Worm (Caenorhabditis elegans): ENCODE measurements around the gene F47B8.18.

The F47B8.18 gene

DNA sequence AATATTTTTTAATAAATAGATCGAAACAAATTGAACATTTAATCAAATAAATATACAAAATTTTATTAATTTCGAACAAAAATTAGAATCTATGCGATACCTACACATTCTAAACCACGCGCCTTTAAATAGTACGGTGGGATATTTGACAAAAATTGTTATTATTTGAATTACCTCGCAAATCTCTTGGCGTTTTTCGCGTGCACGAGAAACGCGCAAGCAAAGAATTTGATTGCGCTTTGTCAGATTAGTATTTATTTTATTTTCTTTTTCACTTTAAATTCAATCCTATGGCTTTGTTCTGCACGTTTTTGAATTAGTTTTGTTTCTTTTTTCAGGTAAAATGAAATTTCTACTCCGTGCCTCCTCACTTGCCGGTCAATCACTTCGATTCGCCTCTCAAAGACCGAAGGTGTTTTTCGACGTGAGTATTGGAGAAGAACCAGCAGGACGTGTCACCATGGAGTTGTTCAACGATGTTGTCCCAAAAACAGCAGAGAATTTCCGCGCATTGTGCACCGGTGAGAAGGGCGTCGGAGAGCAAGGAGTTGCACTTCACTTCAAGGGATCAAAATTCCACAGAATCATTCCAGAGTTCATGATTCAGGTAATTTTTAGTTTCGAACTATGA, 30.6 kb upstream of the F47B8.18 start, which contains the start of gene cyn-1:
Gene cyn-1, plus strand, starts transcription at position 339 of the 631 bp plus-strand sequence.
- TF ChIP-seq ceh-36 (tag; optimal IDR thresholded peaks at IDR 0.05) (no peak), tbx-11 (GFP tag; IDR thresholded peaks at IDR 0.05) (no peak), pes-1 (GFP tag; IDR thresholded peaks at IDR 0.05) (0 out of 2 replicates have a peak, but pooled peaks have one; percentile 36), F13C5.2 (tag; optimal IDR thresholded peaks at IDR 0.05) (peak; percentile 61)

DNA sequence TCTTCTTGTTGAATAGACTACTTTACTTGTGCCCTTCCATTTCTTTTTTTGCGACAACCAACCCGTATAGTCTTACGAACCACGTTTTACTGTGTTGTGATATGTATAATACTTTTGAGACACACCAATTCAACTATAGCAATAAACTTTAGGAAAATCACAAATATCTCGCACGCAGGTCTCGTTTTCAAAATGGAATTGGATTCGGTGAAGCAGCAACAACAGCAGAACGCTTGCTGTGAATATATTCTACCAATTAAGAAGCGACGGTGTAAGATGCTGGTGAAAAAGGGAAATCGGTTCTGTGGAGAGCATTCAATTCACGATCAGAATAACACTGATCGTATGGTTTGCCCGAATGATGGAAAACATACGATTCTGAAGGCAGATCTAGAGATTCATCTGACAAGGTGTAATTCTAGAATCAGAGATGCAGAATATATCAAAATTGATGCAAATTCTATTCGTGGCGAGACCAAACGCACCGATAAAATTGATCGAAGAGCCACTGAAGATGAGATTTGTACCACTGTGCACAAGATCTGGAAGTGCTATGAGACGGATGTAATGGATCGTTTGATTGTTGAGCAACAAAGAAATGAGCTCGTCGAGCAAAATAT, 29.1 kb upstream of the F47B8.18 start, which contains the start of gene Y49A3A.3:
Gene Y49A3A.3, plus strand, starts transcription at position 153 of the 620 bp plus-strand sequence.
- TF ChIP-seq ama-1 (optimal IDR thresholded peaks at IDR 0.05) (peak; percentile 52), scrt-1 (GFP tag; IDR thresholded peaks at IDR 0.05) (no peak), hnd-1 (tag; optimal IDR thresholded peaks at IDR 0.05) (no peak), tbx-11 (GFP tag; IDR thresholded peaks at IDR 0.05) (no peak), hmg-4 (GFP tag; optimal IDR thresholded peaks at IDR 0.05) (no peak), ets-7 (tag; optimal IDR thresholded peaks at IDR 0.05) (no peak), flt-1 (GFP tag; IDR thresholded peaks at IDR 0.05) (no peak), aly-1 (tag; optimal IDR thresholded peaks at IDR 0.05) (peak; percentile 9), tbx-37 (GFP tag; conservative IDR thresholded peaks at IDR 0.05) (no peak)

DNA sequence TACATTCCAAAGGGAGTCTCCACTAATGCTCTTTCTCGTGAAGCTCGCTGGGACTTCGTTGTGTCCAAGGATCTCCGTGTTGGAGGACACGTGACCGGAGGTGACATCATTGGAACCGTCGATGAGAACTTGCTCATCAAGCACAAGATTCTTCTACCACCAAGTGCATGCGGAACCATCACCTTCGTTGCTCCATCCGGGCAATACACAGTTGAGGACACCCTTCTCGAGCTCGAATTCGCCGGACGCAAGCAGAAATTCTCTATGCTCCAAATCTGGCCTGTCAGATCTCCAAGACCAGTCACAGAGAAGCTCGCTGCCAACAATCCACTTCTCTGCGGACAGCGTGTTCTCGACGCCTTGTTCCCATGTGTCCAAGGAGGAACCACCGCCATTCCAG, 26.8 kb upstream of the F47B8.18 start:
- TF ChIP-seq B0310.2 (tag; optimal IDR thresholded peaks at IDR 0.05) (no peak), ama-1 (optimal IDR thresholded peaks at IDR 0.05) (no peak), hmbx-1 (tag; optimal IDR thresholded peaks at IDR 0.05) (no peak), scrt-1 (GFP tag; IDR thresholded peaks at IDR 0.05) (no peak), aly-1 (tag; optimal IDR thresholded peaks at IDR 0.05) (no peak), tbx-37 (GFP tag; conservative IDR thresholded peaks at IDR 0.05) (no peak), F13C5.2 (tag; optimal IDR thresholded peaks at IDR 0.05) (no peak), pes-1 (GFP tag; IDR thresholded peaks at IDR 0.05) (no peak), tra-4 (tag; optimal IDR thresholded peaks at IDR 0.05) (no peak)

DNA sequence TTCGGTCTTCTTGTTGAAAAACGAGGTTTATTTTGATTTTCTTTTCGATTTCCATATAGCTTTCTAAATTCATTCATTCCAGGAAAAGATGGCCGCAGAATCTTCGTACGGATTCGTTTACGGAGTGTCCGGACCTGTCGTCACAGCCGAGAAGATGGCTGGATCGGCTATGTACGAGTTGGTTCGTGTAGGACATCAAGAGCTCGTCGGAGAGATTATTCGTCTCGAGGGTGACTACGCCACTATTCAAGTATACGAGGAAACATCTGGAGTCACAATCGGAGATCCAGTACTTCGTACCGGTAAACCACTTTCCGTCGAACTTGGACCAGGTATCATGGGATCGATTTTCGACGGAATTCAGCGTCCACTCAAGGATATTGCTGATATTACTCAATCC, 26.4 kb upstream of the F47B8.18 start, which contains the start of gene vha-13:
Gene vha-13, plus strand, starts transcription at position 81 of the 400 bp plus-strand sequence.
- no peak for TF ChIP-seq ama-1 (optimal IDR thresholded peaks at IDR 0.05)
- TF ChIP-seq aly-1 (tag; optimal IDR thresholded peaks at IDR 0.05): no peak
- TF ChIP-seq hmg-4 (GFP tag; optimal IDR thresholded peaks at IDR 0.05): no peak
- no peak for TF ChIP-seq hnd-1 (tag; optimal IDR thresholded peaks at IDR 0.05)

DNA sequence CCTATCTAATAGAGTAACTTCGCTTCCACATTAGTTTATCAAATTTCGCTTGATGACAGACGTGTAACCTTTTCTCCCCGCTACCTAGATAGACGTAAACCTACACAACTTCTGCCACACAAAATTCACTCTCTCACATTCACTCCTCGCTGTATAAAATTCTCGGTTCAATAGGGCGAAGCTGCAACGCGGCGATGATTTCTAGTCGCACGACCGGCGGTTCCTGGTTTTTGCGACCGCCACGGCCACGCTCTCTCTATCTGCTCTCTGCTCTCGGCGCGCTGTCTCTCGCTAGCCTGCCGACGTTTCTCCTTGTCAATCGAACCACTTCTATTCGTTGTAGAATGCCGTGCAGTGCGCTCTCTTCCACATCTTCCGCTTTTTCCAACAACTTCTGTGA, 25.7 kb upstream of the F47B8.18 start:
- TF ChIP-seq pes-1 (GFP tag; IDR thresholded peaks at IDR 0.05): no peak
- 0 out of 2 replicates have a peak, but pooled peaks have one; percentile 21 for TF ChIP-seq sea-1 (GFP tag; conservative IDR thresholded peaks at IDR 0.05)
- TF ChIP-seq ama-1 (optimal IDR thresholded peaks at IDR 0.05): no peak
- no peak for TF ChIP-seq ets-7 (tag; optimal IDR thresholded peaks at IDR 0.05)
- TF ChIP-seq hnd-1 (tag; optimal IDR thresholded peaks at IDR 0.05): no peak
- TF ChIP-seq scrt-1 (GFP tag; IDR thresholded peaks at IDR 0.05): no peak
- TF ChIP-seq ceh-13 (GFP tag; optimal IDR thresholded peaks at IDR 0.05): no peak
- TF ChIP-seq flt-1 (GFP tag; IDR thresholded peaks at IDR 0.05): no peak
- no peak for TF ChIP-seq aly-1 (tag; optimal IDR thresholded peaks at IDR 0.05)
- TF ChIP-seq tbx-11 (GFP tag; IDR thresholded peaks at IDR 0.05): no peak
- no peak for TF ChIP-seq ceh-36 (tag; optimal IDR thresholded peaks at IDR 0.05)
- no peak for TF ChIP-seq hmbx-1 (tag; optimal IDR thresholded peaks at IDR 0.05)
- TF ChIP-seq tra-4 (tag; optimal IDR thresholded peaks at IDR 0.05): no peak
- TF ChIP-seq B0310.2 (tag; optimal IDR thresholded peaks at IDR 0.05): no peak
- TF ChIP-seq F13C5.2 (tag; optimal IDR thresholded peaks at IDR 0.05): peak; percentile 7
- TF ChIP-seq tbx-37 (GFP tag; conservative IDR thresholded peaks at IDR 0.05): no peak
- peak; percentile 34 for TF ChIP-seq hmg-4 (GFP tag; optimal IDR thresholded peaks at IDR 0.05)

DNA sequence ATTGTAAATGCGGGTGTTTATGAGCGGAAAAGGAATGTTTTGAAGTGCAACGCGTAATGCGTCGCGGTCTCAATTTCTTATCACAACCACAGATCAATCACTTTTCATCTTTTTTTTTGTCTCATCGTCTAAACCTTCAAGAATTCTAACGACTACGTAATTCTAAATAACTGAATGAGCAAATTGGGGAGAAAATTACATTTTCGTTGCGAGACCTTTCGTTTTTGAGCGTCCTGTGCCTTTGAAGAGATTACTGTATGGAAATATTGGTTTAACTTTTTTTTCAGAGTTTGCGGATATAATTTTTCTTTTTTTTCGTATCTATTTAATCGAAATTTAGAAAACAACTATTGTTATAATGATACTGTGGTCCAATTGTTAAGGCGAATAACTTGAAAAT, 25.2 kb upstream of the F47B8.18 start:
- TF ChIP-seq aly-1 (tag; optimal IDR thresholded peaks at IDR 0.05) (no peak), B0310.2 (tag; optimal IDR thresholded peaks at IDR 0.05) (no peak), ama-1 (optimal IDR thresholded peaks at IDR 0.05) (no peak), ceh-36 (tag; optimal IDR thresholded peaks at IDR 0.05) (no peak), F13C5.2 (tag; optimal IDR thresholded peaks at IDR 0.05) (no peak), hmg-4 (GFP tag; optimal IDR thresholded peaks at IDR 0.05) (no peak), flt-1 (GFP tag; IDR thresholded peaks at IDR 0.05) (no peak), ceh-13 (GFP tag; optimal IDR thresholded peaks at IDR 0.05) (no peak)

DNA sequence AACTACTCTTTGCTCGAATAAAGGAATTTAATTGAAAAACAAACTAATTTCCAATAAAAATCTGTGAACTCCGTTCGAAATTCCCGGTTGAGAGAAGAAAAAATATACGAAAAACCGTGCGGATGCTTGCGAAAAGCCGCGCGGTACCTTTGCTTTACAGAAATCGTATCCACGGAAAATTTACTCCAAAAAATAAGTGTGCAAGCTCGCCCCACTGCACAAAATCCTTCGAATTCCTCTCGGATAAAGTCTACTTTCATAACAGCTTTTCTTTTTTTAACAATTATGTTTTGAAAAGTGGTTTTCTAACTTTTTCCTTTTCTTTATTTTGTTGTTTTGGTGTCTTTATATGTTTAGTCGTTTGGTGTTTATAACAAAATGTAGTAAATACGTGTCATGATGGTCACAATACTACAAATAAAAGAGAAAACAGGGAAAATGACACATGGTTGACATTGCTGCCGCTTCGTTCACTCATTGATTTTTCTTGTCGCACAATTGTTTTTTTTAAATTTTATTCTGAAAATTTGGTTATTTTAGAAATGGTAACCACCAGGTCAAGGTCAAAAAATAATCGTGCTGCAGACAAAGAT, 22.1 kb upstream of the F47B8.18 start, which contains the start of gene cept-2:
Gene cept-2, plus strand, starts transcription at position 533 of the 593 bp plus-strand sequence.
- peak; percentile 28 for TF ChIP-seq ets-7 (tag; optimal IDR thresholded peaks at IDR 0.05)
- TF ChIP-seq F13C5.2 (tag; optimal IDR thresholded peaks at IDR 0.05): peak; percentile 75
- peak; percentile 19; the same call in 1 of the 2 replicates for TF ChIP-seq tbx-37 (GFP tag; conservative IDR thresholded peaks at IDR 0.05)
- TF ChIP-seq tra-4 (tag; optimal IDR thresholded peaks at IDR 0.05): no peak

DNA sequence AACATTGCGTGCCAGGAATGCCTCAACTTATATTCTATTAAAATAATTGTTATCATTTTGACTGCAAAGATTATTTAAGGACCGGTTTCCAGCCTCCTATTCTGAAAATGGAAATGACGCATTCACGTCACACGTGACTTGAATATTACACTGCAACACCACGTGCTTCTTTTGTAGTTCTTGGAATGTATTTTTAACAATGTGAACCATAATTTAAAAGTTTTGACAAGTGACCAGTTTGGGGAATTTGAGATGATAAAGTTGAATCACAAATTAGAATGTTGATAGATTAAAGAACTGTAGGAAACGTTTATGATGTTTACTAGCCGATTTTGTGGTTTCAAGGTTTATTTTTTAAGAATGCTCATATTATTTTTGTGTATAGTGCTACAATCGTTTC, 16.4 kb upstream of the F47B8.18 start, which contains the start of gene F47B8.10:
Gene F47B8.10, plus strand, starts transcription at position 301 of the 400 bp plus-strand sequence.
- no peak for TF ChIP-seq scrt-1 (GFP tag; IDR thresholded peaks at IDR 0.05)
- no peak for TF ChIP-seq ceh-13 (GFP tag; optimal IDR thresholded peaks at IDR 0.05)
- no peak for TF ChIP-seq sea-1 (GFP tag; conservative IDR thresholded peaks at IDR 0.05)
- TF ChIP-seq tbx-37 (GFP tag; conservative IDR thresholded peaks at IDR 0.05): no peak
- TF ChIP-seq flt-1 (GFP tag; IDR thresholded peaks at IDR 0.05): no peak
- no peak for TF ChIP-seq hmg-4 (GFP tag; optimal IDR thresholded peaks at IDR 0.05)
- TF ChIP-seq ets-7 (tag; optimal IDR thresholded peaks at IDR 0.05): no peak
- TF ChIP-seq aly-1 (tag; optimal IDR thresholded peaks at IDR 0.05): no peak
- no peak for TF ChIP-seq F13C5.2 (tag; optimal IDR thresholded peaks at IDR 0.05)
- no peak for TF ChIP-seq hmbx-1 (tag; optimal IDR thresholded peaks at IDR 0.05)
- no peak for TF ChIP-seq ceh-36 (tag; optimal IDR thresholded peaks at IDR 0.05)
- no peak for TF ChIP-seq tra-4 (tag; optimal IDR thresholded peaks at IDR 0.05)
- TF ChIP-seq ama-1 (optimal IDR thresholded peaks at IDR 0.05): no peak

Measured in whole organism, early embryonic.